Worm (Caenorhabditis elegans) whole organism, L4 larva: ENCODE results near the gene lurp-4.
A peak's percentile ranks its signal among the peaks of the same experiment; 100 is the strongest.

ENCODE experiments used
- D1046.2 ChIP-seq: fragments of 200-800 bp; sonication (Bioruptor generic); IDR thresholded peaks from 2 replicates; pipeline ENCODE4 v1.3.6; 2022; ENCODE audit warnings: missing genetic modification characterization, missing compliant biosample characterization
- Y105C5A.15 ChIP-seq: fragments of 200-800 bp; sonication (Bioruptor generic); IDR thresholded peaks from 2 replicates; pipeline ENCODE4 v1.3.6; 2022; ENCODE audit warnings: missing genetic modification characterization, missing compliant biosample characterization
- Y75B8A.6 ChIP-seq: fragments of 200-800 bp; sonication (Bioruptor generic); IDR thresholded peaks from 2 replicates; pipeline ENCODE4 v1.3.6; 2022; ENCODE audit warnings: missing genetic modification reagents, missing genetic modification characterization, missing compliant biosample characterization
- aha-1 ChIP-seq: fragments of 150-350 bp; peaks from one replicate; lab custom pipeline; 2014; ENCODE audit warnings: missing biosample characterization, missing genetic modification characterization
- aly-2 ChIP-seq: sonication (generic microtip); optimal IDR thresholded peaks from 2 replicates; lab custom pipeline; 2018; ENCODE audit warnings: missing biosample characterization, missing genetic modification characterization
- attf-4 ChIP-seq: sonication (generic microtip); optimal IDR thresholded peaks from 3 replicates; lab custom pipeline; 2017; ENCODE audit warnings: missing biosample characterization, missing genetic modification characterization
- ceh-20 ChIP-seq: fragments of 200-800 bp; sonication (Bioruptor generic); IDR thresholded peaks from 2 replicates; pipeline ENCODE4 v1.3.6; 2022; ENCODE audit warnings: missing genetic modification reagents, missing genetic modification characterization, missing compliant biosample characterization
- ceh-32 ChIP-seq: sonication (generic microtip); optimal IDR thresholded peaks from 2 replicates; lab custom pipeline; 2016; ENCODE audit warnings: mild to moderate bottlenecking, missing genetic modification characterization, missing compliant biosample characterization; ENCODE audit not compliant: poor library complexity
- ceh-44 ChIP-seq: fragments of 200-800 bp; sonication (Bioruptor generic); IDR thresholded peaks from 2 replicates; pipeline ENCODE4 v1.3.6; 2022; ENCODE audit warnings: missing genetic modification reagents, missing genetic modification characterization, missing compliant biosample characterization
- ceh-62 ChIP-seq: sonication (generic microtip); optimal IDR thresholded peaks from 2 replicates; lab custom pipeline; 2017; ENCODE audit warnings: missing biosample characterization, missing genetic modification characterization
- ceh-82 ChIP-seq: sonication (generic microtip); optimal IDR thresholded peaks from 2 replicates; lab custom pipeline; 2017; ENCODE audit warnings: missing biosample characterization, missing genetic modification characterization
- ctbp-1 ChIP-seq: fragments of 200-800 bp; sonication (Bioruptor generic); IDR thresholded peaks from 2 replicates; pipeline ENCODE4 v1.3.6; 2022; ENCODE audit warnings: missing genetic modification reagents, missing genetic modification characterization, missing compliant biosample characterization
- daf-12 ChIP-seq: fragments of 150-350 bp; optimal IDR thresholded peaks from 2 replicates; lab custom pipeline; 2014; ENCODE audit warnings: missing biosample characterization, missing genetic modification reagents, missing genetic modification characterization
- daf-16 ChIP-seq, 3 experiments: sonication (generic microtip); optimal IDR thresholded peaks; 2 replicates each; lab custom pipeline; 2016 to 2017; ENCODE audit warnings: missing genetic modification characterization in 3 of 3, missing genetic modification reagents in 3 of 3, mild to moderate bottlenecking in 2 of 3, missing compliant biosample characterization in 2 of 3, missing biosample characterization in 1 of 3, moderate library complexity in 1 of 3
- daf-19 ChIP-seq: fragments of 200-800 bp; sonication (Bioruptor generic); conservative IDR thresholded peaks from 2 replicates; pipeline ENCODE4 v1.3.6; 2022; ENCODE audit warnings: missing genetic modification characterization, missing compliant biosample characterization
- daf-8 ChIP-seq: fragments of 200-800 bp; sonication (Bioruptor generic); IDR thresholded peaks from 2 replicates; pipeline ENCODE4 v1.3.6; 2022; ENCODE audit warnings: missing genetic modification characterization, missing compliant biosample characterization
- dmd-6 ChIP-seq: fragments of 200-800 bp; sonication (Bioruptor generic); IDR thresholded peaks from 2 replicates; pipeline ENCODE4 v1.3.6; 2022; ENCODE audit warnings: missing genetic modification reagents, missing genetic modification characterization, missing compliant biosample characterization
- dve-1 ChIP-seq: sonication (generic microtip); optimal IDR thresholded peaks from 2 replicates; lab custom pipeline; 2017; ENCODE audit warnings: antibody characterized with exemption, mild to moderate bottlenecking, missing genetic modification characterization, missing compliant biosample characterization; ENCODE audit not compliant: insufficient read depth
- hif-1 ChIP-seq, 2 experiments: sonication (generic microtip); optimal IDR thresholded peaks; 2 replicates each; lab custom pipeline; 2016 to 2017; ENCODE audit warnings: missing compliant biosample characterization in 2 of 2, missing genetic modification characterization in 2 of 2, missing genetic modification reagents in 2 of 2, missing genotype in 2 of 2, mild to moderate bottlenecking in 1 of 2
- hlh-11 ChIP-seq: fragments of 200-800 bp; sonication (Bioruptor generic); optimal IDR thresholded peaks from 2 replicates; lab custom pipeline; 2018; ENCODE audit warnings: mild to moderate bottlenecking, missing genetic modification characterization, missing compliant biosample characterization
- hlh-30 ChIP-seq: sonication (generic microtip); optimal IDR thresholded peaks from 2 replicates; lab custom pipeline; 2017; ENCODE audit warnings: antibody characterized with exemption, mild to moderate bottlenecking, missing genetic modification characterization, missing compliant biosample characterization; ENCODE audit not compliant: insufficient read depth
- jun-1 ChIP-seq: fragments of 150-350 bp; optimal IDR thresholded peaks from 2 replicates; lab custom pipeline; 2014; ENCODE audit warnings: missing biosample characterization, missing genetic modification reagents, missing genetic modification characterization
- lin-1 ChIP-seq: fragments of 200-800 bp; sonication (Bioruptor generic); IDR thresholded peaks from 2 replicates; pipeline ENCODE4 v1.3.6; 2022; ENCODE audit warnings: missing genetic modification reagents, missing genetic modification characterization, missing compliant biosample characterization
- lin-13 ChIP-seq: fragments of 150-350 bp; optimal IDR thresholded peaks from 2 replicates; lab custom pipeline; 2014; ENCODE audit warnings: missing biosample characterization, missing genetic modification reagents, missing genetic modification characterization
- lin-29 ChIP-seq: fragments of 200-800 bp; sonication (Bioruptor generic); IDR thresholded peaks from 2 replicates; pipeline ENCODE4 v1.3.6; 2022; ENCODE audit warnings: missing genetic modification reagents, missing genetic modification characterization, missing compliant biosample characterization
- lsy-2 ChIP-seq, 2 experiments: fragments of 150-350 bp in 1 of 2; sonication (generic microtip) in 1 of 2; optimal IDR thresholded peaks; 2 replicates each; lab custom pipeline; 2014 to 2017; ENCODE audit warnings: missing biosample characterization in 2 of 2, missing genetic modification characterization in 2 of 2
- mdt-29 ChIP-seq: fragments of 200-800 bp; sonication (Bioruptor generic); IDR thresholded peaks from 2 replicates; pipeline ENCODE4 v1.3.6; 2022; ENCODE audit warnings: missing genetic modification reagents, missing genetic modification characterization, missing compliant biosample characterization
- mes-2 ChIP-seq: sonication (generic microtip); optimal IDR thresholded peaks from 2 replicates; lab custom pipeline; 2016; ENCODE audit warnings: missing genotype, mild to moderate bottlenecking, missing genetic modification characterization, missing compliant biosample characterization; ENCODE audit not compliant: poor library complexity, severe bottlenecking
- mxl-3 ChIP-seq: fragments of 200-800 bp; sonication (Bioruptor generic); optimal IDR thresholded peaks from 2 replicates; lab custom pipeline; 2018; ENCODE audit warnings: mild to moderate bottlenecking, missing genetic modification characterization, missing compliant biosample characterization
- nhr-10 ChIP-seq: fragments of 150-350 bp; optimal IDR thresholded peaks from 2 replicates; lab custom pipeline; 2014; ENCODE audit warnings: missing biosample characterization, missing genetic modification characterization
- nhr-102 ChIP-seq: sonication (generic microtip); optimal IDR thresholded peaks from 2 replicates; lab custom pipeline; 2016; ENCODE audit warnings: mild to moderate bottlenecking, missing genetic modification characterization, moderate library complexity, missing compliant biosample characterization
- nhr-237 ChIP-seq: sonication (generic microtip); optimal IDR thresholded peaks from 2 replicates; lab custom pipeline; 2017; ENCODE audit warnings: missing biosample characterization, missing genetic modification characterization
- nhr-28 ChIP-seq: fragments of 150-350 bp; optimal IDR thresholded peaks from 2 replicates; lab custom pipeline; 2014; ENCODE audit warnings: missing biosample characterization, missing genetic modification characterization
- nhr-41 ChIP-seq: fragments of 200-800 bp; sonication (Bioruptor generic); IDR thresholded peaks from 2 replicates; pipeline ENCODE4 v1.3.6; 2022; ENCODE audit warnings: missing genetic modification reagents, missing genetic modification characterization, missing compliant biosample characterization
- nhr-48 ChIP-seq: sonication (generic microtip); optimal IDR thresholded peaks from 2 replicates; lab custom pipeline; 2016; ENCODE audit warnings: mild to moderate bottlenecking, missing genetic modification characterization, missing compliant biosample characterization
- nhr-6 ChIP-seq: fragments of 150-350 bp; optimal IDR thresholded peaks from 2 replicates; lab custom pipeline; 2014; ENCODE audit warnings: missing biosample characterization, missing genetic modification characterization
- nhr-76 ChIP-seq: fragments of 150-350 bp; optimal IDR thresholded peaks from 2 replicates; lab custom pipeline; 2014; ENCODE audit warnings: missing biosample characterization, missing genetic modification characterization
- nhr-77 ChIP-seq: fragments of 150-350 bp; optimal IDR thresholded peaks from 2 replicates; lab custom pipeline; 2014; ENCODE audit warnings: missing biosample characterization, missing genetic modification characterization
- php-3 ChIP-seq: fragments of 200-800 bp; sonication (Bioruptor generic); IDR thresholded peaks from 2 replicates; pipeline ENCODE4 v1.3.6; 2022; ENCODE audit warnings: missing genetic modification reagents, missing genetic modification characterization, missing compliant biosample characterization
- pqm-1 ChIP-seq: sonication (generic microtip); optimal IDR thresholded peaks from 2 replicates; lab custom pipeline; 2017; ENCODE audit warnings: missing biosample characterization, missing genetic modification characterization
- sdz-12 ChIP-seq: fragments of 200-800 bp; sonication (Bioruptor generic); optimal IDR thresholded peaks from 2 replicates; lab custom pipeline; 2018; ENCODE audit warnings: mild to moderate bottlenecking, missing genetic modification characterization, missing compliant biosample characterization
- snpc-1.2 ChIP-seq: fragments of 200-800 bp; sonication (Bioruptor generic); IDR thresholded peaks from 2 replicates; pipeline ENCODE4 v1.3.6; 2022; ENCODE audit warnings: missing genetic modification reagents, missing genetic modification characterization, missing compliant biosample characterization
- spr-1 ChIP-seq: sonication (generic microtip); optimal IDR thresholded peaks from 2 replicates; lab custom pipeline; 2016; ENCODE audit warnings: mild to moderate bottlenecking, missing genetic modification characterization, missing compliant biosample characterization
- tra-1 ChIP-seq: fragments of 200-800 bp; sonication (Bioruptor generic); IDR thresholded peaks from 2 replicates; pipeline ENCODE4 v1.3.6; 2022; ENCODE audit warnings: missing genetic modification reagents, missing genetic modification characterization, missing compliant biosample characterization
- unc-130 ChIP-seq: sonication (generic microtip); optimal IDR thresholded peaks from 2 replicates; lab custom pipeline; 2016; ENCODE audit warnings: missing genetic modification reagents, missing genetic modification characterization, missing compliant biosample characterization
- zfp-2 ChIP-seq: sonication (generic microtip); optimal IDR thresholded peaks from 2 replicates; lab custom pipeline; 2016; ENCODE audit warnings: mild to moderate bottlenecking, missing genetic modification characterization, missing compliant biosample characterization
- zip-2 ChIP-seq: fragments of 150-350 bp; optimal IDR thresholded peaks from 2 replicates; lab custom pipeline; 2014; ENCODE audit warnings: missing biosample characterization, missing genetic modification characterization
- ztf-11 ChIP-seq: fragments of 150-350 bp; optimal IDR thresholded peaks from 2 replicates; lab custom pipeline; 2014; ENCODE audit warnings: missing biosample characterization, missing genetic modification characterization

lurp-4 gene

DNA sequence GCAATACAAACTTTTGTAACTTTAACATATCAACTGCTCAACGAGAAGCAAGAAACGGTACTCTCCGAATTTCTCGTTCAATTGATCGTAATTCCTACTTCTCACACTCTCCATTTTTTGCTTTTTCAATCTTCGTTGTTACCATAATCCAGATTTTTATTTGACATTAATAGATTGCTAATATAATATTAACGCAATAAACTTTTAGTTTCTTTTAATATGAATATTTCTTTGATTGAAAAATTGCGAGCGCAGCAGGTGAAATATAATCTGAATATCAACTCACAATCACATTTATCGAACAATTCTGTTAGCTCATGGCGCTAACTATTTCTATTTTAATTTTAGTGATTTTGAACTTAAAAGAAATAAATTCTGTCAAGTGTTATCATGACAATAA lies at the start of gene lurp-4:
TSS of gene lurp-4 (plus strand) at position 301 of the 400 bp plus-strand sequence.
- TF ChIP-seq lin-29 (GFP tag; lab: Robert Waterston, UW) (no peak), attf-4 (tag; lab: Kevin White, UChicago) (no peak), Y105C5A.15 (no peak)

DNA sequence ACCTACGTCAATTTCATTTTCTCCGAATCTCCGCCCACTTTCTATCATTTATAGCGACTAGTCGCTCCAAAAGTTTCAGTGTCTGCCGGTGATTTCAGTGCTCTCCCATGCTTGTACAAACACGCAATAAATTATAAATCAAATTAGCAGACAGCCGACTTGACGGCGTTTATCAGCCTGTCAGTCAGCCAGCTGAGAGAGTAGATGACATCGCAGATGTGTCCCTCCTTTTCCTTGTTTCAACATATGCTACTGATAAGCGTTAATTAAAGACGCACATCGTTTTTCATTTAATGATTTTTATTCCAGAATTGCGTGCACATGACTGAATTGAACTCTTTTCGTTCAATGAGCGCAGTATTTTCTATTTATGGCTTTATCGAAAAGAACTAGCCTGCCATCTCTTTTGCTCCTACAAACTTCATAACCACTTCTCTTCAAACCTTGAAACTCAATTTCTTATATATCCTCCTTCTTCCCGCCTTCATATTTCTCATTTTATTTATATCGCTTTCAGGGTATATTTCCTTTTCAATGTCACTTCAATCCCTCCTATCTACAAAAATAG lies 49.2 kb upstream of the lurp-4 start, which contains the start of gene lap-2:
TSS of gene lap-2 (plus strand) at position 518 of the 568 bp plus-strand sequence.
- TF ChIP-seq ceh-44 (no peak), aly-2 (tag; lab: Kevin White, UChicago) (no peak), daf-12 (tag; lab: Kevin White, UChicago) (no peak), nhr-102 (tag; lab: Kevin White, UChicago) (peak; percentile 75), lin-1 (GFP tag; lab: Robert Waterston, UW) (no peak), Y105C5A.15 (no peak), spr-1 (tag; lab: Kevin White, UChicago) (no peak), nhr-10 (no peak), snpc-1.2 (GFP tag; lab: Robert Waterston, UW) (no peak), lsy-2 (tag; optimal IDR thresholded peaks at IDR 0.05; lab: Kevin White, UChicago) (peak in 1 of 2 experiments; percentile 13), unc-130 (GFP tag; lab: Kevin White, UChicago) (no peak), ceh-20 (peak; percentile 93), hlh-30 (peak; percentile 39), lin-13 (GFP tag; lab: Kevin White, UChicago) (peak; percentile 69), D1046.2 (GFP tag; lab: Robert Waterston, UW) (no peak), daf-16 (GFP tag; optimal IDR thresholded peaks at IDR 0.05; lab: Kevin White, UChicago) (peak in 1 of 2 experiments; percentile 47), daf-16 (tag; optimal IDR thresholded peaks at IDR 0.05; lab: Kevin White, UChicago) (peak; percentile 52), sdz-12 (no peak), mdt-29 (GFP tag; lab: Robert Waterston, UW) (0 out of 2 replicates have a peak, but pooled peaks have one; percentile 44), php-3 (GFP tag; lab: Robert Waterston, UW) (peak; percentile 97), daf-19 (GFP tag; lab: Robert Waterston, UW) (no peak), pqm-1 (tag; lab: Kevin White, UChicago) (peak; percentile 63), nhr-6 (tag; lab: Kevin White, UChicago) (peak; percentile 23), hif-1 (tag; optimal IDR thresholded peaks at IDR 0.05; lab: Kevin White, UChicago) (peak in 1 of 2 experiments; percentile 32), dmd-6 (GFP tag; lab: Robert Waterston, UW) (peak; percentile 98), dve-1 (peak; percentile 85), Y75B8A.6 (GFP tag; lab: Robert Waterston, UW) (no peak), jun-1 (tag; lab: Kevin White, UChicago) (no peak), nhr-76 (no peak), attf-4 (tag; lab: Kevin White, UChicago) (no peak), nhr-28 (peak; percentile 68), ceh-32 (no peak), ceh-62 (tag; lab: Kevin White, UChicago) (no peak), ctbp-1 (GFP tag; lab: Robert Waterston, UW) (no peak), nhr-48 (peak; percentile 65), daf-8 (no peak), aha-1 (tag; lab: Kevin White, UChicago) (peak; percentile 25), zfp-2 (tag; lab: Kevin White, UChicago) (no peak), ztf-11 (no peak), nhr-237 (tag; lab: Kevin White, UChicago) (no peak), mxl-3 (GFP tag; lab: Kevin White, UChicago) (peak; percentile 68), mes-2 (tag; lab: Kevin White, UChicago) (peak; percentile 18), tra-1 (GFP tag; lab: Robert Waterston, UW) (peak; percentile 96), nhr-77 (tag; lab: Kevin White, UChicago) (peak; percentile 54), hlh-11 (tag; lab: Kevin White, UChicago) (peak; percentile 90), zip-2 (tag; lab: Kevin White, UChicago) (no peak), nhr-41 (0 out of 2 replicates have a peak, but pooled peaks have one; percentile 13), ceh-82 (tag; lab: Kevin White, UChicago) (no peak)
